Worm (Caenorhabditis elegans) whole organism, L1 larva: ENCODE data around the gene Y97E10C.1.
A peak's percentile ranks its signal among the peaks of the same experiment; 100 is the strongest.

Experiments
- C04F5.9 ChIP-seq: sonication (generic microtip); optimal IDR thresholded peaks from 2 replicates; lab custom pipeline; 2016; ENCODE audit warnings: missing genetic modification characterization, missing compliant biosample characterization
- C34B4.2 ChIP-seq: sonication (generic microtip); optimal IDR thresholded peaks from 2 replicates; lab custom pipeline; 2017; ENCODE audit warnings: mild to moderate bottlenecking, missing genetic modification characterization, missing compliant biosample characterization
- aha-1 ChIP-seq: fragments of 150-350 bp; optimal IDR thresholded peaks from 2 replicates; lab custom pipeline; 2014; ENCODE audit warnings: missing biosample characterization, missing genetic modification characterization
- aly-2 ChIP-seq: fragments of 150-350 bp; optimal IDR thresholded peaks from 2 replicates; lab custom pipeline; 2014; ENCODE audit warnings: missing biosample characterization, missing genetic modification characterization
- ama-1 ChIP-seq: fragments of 150-350 bp; optimal IDR thresholded peaks from 2 replicates; lab custom pipeline; 2014
- blmp-1 ChIP-seq: fragments of 150-350 bp; optimal IDR thresholded peaks from 2 replicates; lab custom pipeline; 2014; ENCODE audit warnings: missing biosample characterization, missing genetic modification characterization
- ceh-88 ChIP-seq: fragments of 200-800 bp; sonication (Bioruptor generic); IDR thresholded peaks from 2 replicates; pipeline ENCODE4 v1.3.6; 2022; ENCODE audit warnings: missing genetic modification characterization, missing compliant biosample characterization
- ceh-90 ChIP-seq: sonication (generic microtip); optimal IDR thresholded peaks from 2 replicates; lab custom pipeline; 2016; ENCODE audit warnings: missing genetic modification characterization, missing compliant biosample characterization
- dpl-1 ChIP-seq, 3 experiments: fragments of 150-350 bp in 2 of 3; sonication (generic microtip) in 1 of 3; optimal IDR thresholded peaks; 2 replicates each; lab custom pipeline; 2014 to 2017; ENCODE audit warnings: missing biosample characterization in 3 of 3, missing genetic modification characterization in 3 of 3, missing genetic modification reagents in 3 of 3
- dsc-1 ChIP-seq: sonication (generic microtip); optimal IDR thresholded peaks from 2 replicates; lab custom pipeline; 2016; ENCODE audit warnings: mild to moderate bottlenecking, missing genetic modification characterization, missing compliant biosample characterization
- efl-1 ChIP-seq, 4 experiments: fragments of 150-350 bp; optimal IDR thresholded peaks in 3 of 4; peaks in 1 of 4; 1 replicate in 1 of 4; 2 replicates in 3 of 4; lab custom pipeline; 2014; ENCODE audit warnings: missing biosample characterization in 2 of 4, missing genetic modification characterization in 2 of 4, missing genetic modification reagents in 2 of 4
- efl-3 ChIP-seq: fragments of 200-800 bp; sonication (Bioruptor generic); optimal IDR thresholded peaks from 2 replicates; lab custom pipeline; 2018; ENCODE audit warnings: mild to moderate bottlenecking, missing genetic modification characterization, missing compliant biosample characterization
- egl-27 ChIP-seq, 2 experiments: fragments of 150-350 bp in 1 of 2; sonication (generic microtip); optimal IDR thresholded peaks; 3 replicates each; lab custom pipeline; 2017 to 2018; ENCODE audit warnings: missing biosample characterization in 2 of 2, missing genetic modification characterization in 2 of 2, missing genetic modification reagents in 2 of 2
- elt-2 ChIP-seq: sonication (generic microtip); optimal IDR thresholded peaks from 2 replicates; lab custom pipeline; 2016; ENCODE audit warnings: missing genetic modification characterization, mild to moderate bottlenecking, inconsistent platforms, missing compliant biosample characterization, missing genetic modification reagents
- ets-5 ChIP-seq: fragments of 200-800 bp; sonication (Bioruptor generic); IDR thresholded peaks from 2 replicates; pipeline ENCODE4 v1.3.6; 2022; ENCODE audit warnings: missing genetic modification characterization, missing compliant biosample characterization
- fkh-10 ChIP-seq: sonication (generic microtip); optimal IDR thresholded peaks from 2 replicates; lab custom pipeline; 2017; ENCODE audit warnings: missing biosample characterization, missing genetic modification reagents, missing genetic modification characterization
- fkh-4 ChIP-seq: sonication (generic microtip); optimal IDR thresholded peaks from 2 replicates; lab custom pipeline; 2016; ENCODE audit warnings: missing compliant biosample characterization, missing genetic modification characterization, borderline replicate concordance
- fkh-8 ChIP-seq: sonication (generic microtip); optimal IDR thresholded peaks from 2 replicates; lab custom pipeline; 2016; ENCODE audit warnings: mild to moderate bottlenecking, missing genetic modification characterization, missing compliant biosample characterization
- fos-1 ChIP-seq: fragments of 150-350 bp; optimal IDR thresholded peaks from 2 replicates; lab custom pipeline; 2014; ENCODE audit warnings: missing biosample characterization, missing genetic modification characterization
- grh-1 ChIP-seq: fragments of 200-800 bp; sonication (Bioruptor generic); IDR thresholded peaks from 2 replicates; pipeline ENCODE4 v1.3.6; 2022; ENCODE audit warnings: missing genetic modification reagents, missing genetic modification characterization, missing compliant biosample characterization
- hlh-4 ChIP-seq: sonication (generic microtip); optimal IDR thresholded peaks from 2 replicates; lab custom pipeline; 2016; ENCODE audit warnings: mild to moderate bottlenecking, missing genetic modification characterization, missing compliant biosample characterization
- irx-1 ChIP-seq: sonication (generic microtip); optimal IDR thresholded peaks from 2 replicates; lab custom pipeline; 2016; ENCODE audit warnings: missing genetic modification characterization, missing compliant biosample characterization
- lin-14 ChIP-seq: fragments of 200-800 bp; sonication (Bioruptor generic); optimal IDR thresholded peaks from 2 replicates; lab custom pipeline; 2018; ENCODE audit warnings: mild to moderate bottlenecking, missing genetic modification characterization, moderate library complexity, missing compliant biosample characterization
- lin-35 ChIP-seq, 2 experiments: fragments of 150-350 bp; optimal IDR thresholded peaks; 2 replicates each; lab custom pipeline; 2014; ENCODE audit warnings: missing biosample characterization in 2 of 2, missing genetic modification characterization in 2 of 2, missing genetic modification reagents in 2 of 2
- lin-39 ChIP-seq: fragments of 150-350 bp; optimal IDR thresholded peaks from 2 replicates; lab custom pipeline; 2014; ENCODE audit warnings: missing biosample characterization, missing genetic modification reagents, missing genetic modification characterization
- lir-3 ChIP-seq: sonication (generic microtip); optimal IDR thresholded peaks from 2 replicates; lab custom pipeline; 2016; ENCODE audit warnings: mild to moderate bottlenecking, missing genetic modification characterization, moderate library complexity, missing compliant biosample characterization; ENCODE audit not compliant: poor library complexity
- lsy-2 ChIP-seq, 2 experiments: fragments of 150-350 bp; optimal IDR thresholded peaks; 2 replicates each; lab custom pipeline; 2014; ENCODE audit warnings: missing biosample characterization in 2 of 2, missing genetic modification characterization in 2 of 2
- mab-9 ChIP-seq: fragments of 200-800 bp; sonication (Bioruptor generic); IDR thresholded peaks from 2 replicates; pipeline ENCODE4 v1.3.6; 2022; ENCODE audit warnings: missing genetic modification reagents, missing genetic modification characterization, missing compliant biosample characterization
- mdl-1 ChIP-seq, 2 experiments: fragments of 150-350 bp; optimal IDR thresholded peaks; 2 replicates each; lab custom pipeline; 2014 to 2017; ENCODE audit warnings: missing biosample characterization in 2 of 2, missing genetic modification characterization in 2 of 2, inconsistent platforms in 1 of 2
- nhr-11 ChIP-seq: fragments of 150-350 bp; optimal IDR thresholded peaks from 2 replicates; lab custom pipeline; 2014; ENCODE audit warnings: missing biosample characterization, missing genetic modification characterization
- nhr-12 ChIP-seq: sonication (generic microtip); optimal IDR thresholded peaks from 2 replicates; lab custom pipeline; 2017; ENCODE audit warnings: missing biosample characterization, missing genetic modification characterization
- nhr-19 ChIP-seq: fragments of 200-800 bp; sonication (Bioruptor generic); conservative IDR thresholded peaks from 2 replicates; pipeline ENCODE4 v1.3.6; 2022; ENCODE audit warnings: missing genetic modification characterization, missing compliant biosample characterization
- nhr-28 ChIP-seq: fragments of 150-350 bp; optimal IDR thresholded peaks from 2 replicates; lab custom pipeline; 2014; ENCODE audit warnings: missing biosample characterization, missing genetic modification characterization
- nhr-71 ChIP-seq: sonication (generic microtip); optimal IDR thresholded peaks from 2 replicates; lab custom pipeline; 2016; ENCODE audit warnings: mild to moderate bottlenecking, missing genetic modification characterization, moderate library complexity, missing compliant biosample characterization
- nhr-77 ChIP-seq: fragments of 150-350 bp; optimal IDR thresholded peaks from 2 replicates; lab custom pipeline; 2014; ENCODE audit warnings: missing biosample characterization, missing genetic modification characterization
- pax-3 ChIP-seq: fragments of 200-800 bp; sonication (Bioruptor generic); optimal IDR thresholded peaks from 2 replicates; lab custom pipeline; 2018; ENCODE audit warnings: mild to moderate bottlenecking, missing genetic modification characterization, moderate library complexity, missing compliant biosample characterization
- pqm-1 ChIP-seq: sonication (generic microtip); optimal IDR thresholded peaks from 3 replicates; lab custom pipeline; 2017; ENCODE audit warnings: missing biosample characterization, missing genetic modification characterization
- snpc-4 ChIP-seq: fragments of 150-350 bp; optimal IDR thresholded peaks from 2 replicates; lab custom pipeline; 2014; ENCODE audit warnings: missing biosample characterization, missing genetic modification characterization
- snu-23 ChIP-seq: sonication (generic microtip); optimal IDR thresholded peaks from 2 replicates; lab custom pipeline; 2016; ENCODE audit warnings: missing genetic modification characterization, missing compliant biosample characterization
- tlp-1 ChIP-seq: fragments of 150-350 bp; optimal IDR thresholded peaks from 2 replicates; lab custom pipeline; 2014; ENCODE audit warnings: missing biosample characterization, missing genetic modification characterization
- unc-30 ChIP-seq: sonication (generic microtip); optimal IDR thresholded peaks from 2 replicates; lab custom pipeline; 2017; ENCODE audit warnings: missing biosample characterization, missing genetic modification characterization
- unc-62 ChIP-seq: fragments of 150-350 bp; optimal IDR thresholded peaks from 2 replicates; lab custom pipeline; 2014; ENCODE audit warnings: missing biosample characterization, missing genetic modification reagents, missing genetic modification characterization
- unc-86 ChIP-seq: sonication (generic microtip); optimal IDR thresholded peaks from 2 replicates; lab custom pipeline; 2016; ENCODE audit warnings: missing genetic modification characterization, missing compliant biosample characterization
- unc-98 ChIP-seq: fragments of 200-800 bp; sonication (Bioruptor generic); IDR thresholded peaks from 2 replicates; pipeline ENCODE4 v1.3.6; 2022; ENCODE audit warnings: missing genetic modification characterization, missing compliant biosample characterization
- zag-1 ChIP-seq: fragments of 150-350 bp; optimal IDR thresholded peaks from 2 replicates; lab custom pipeline; 2014; ENCODE audit warnings: missing biosample characterization, missing genetic modification characterization
- zip-4 ChIP-seq: fragments of 200-800 bp; sonication (Bioruptor generic); optimal IDR thresholded peaks from 2 replicates; lab custom pipeline; 2018; ENCODE audit warnings: mild to moderate bottlenecking, missing genetic modification characterization, moderate library complexity, missing compliant biosample characterization
- ztf-11 ChIP-seq, 2 experiments: sonication (generic microtip); optimal IDR thresholded peaks; 2 replicates each; lab custom pipeline; 2016 to 2017; ENCODE audit warnings: missing genetic modification characterization in 2 of 2, missing biosample characterization in 1 of 2, missing compliant biosample characterization in 1 of 2
- ztf-4 ChIP-seq: fragments of 150-350 bp; optimal IDR thresholded peaks from 2 replicates; lab custom pipeline; 2014; ENCODE audit warnings: missing biosample characterization, missing genetic modification characterization

Y97E10C.1 gene

ce11 chrV:7730488-7730887, 1.8 kb downstream of the Y97E10C.1 start (continued):
- TF ChIP-seq pax-3 (tag; lab: Kevin White, UChicago): no peak
- TF ChIP-seq aha-1 (tag; lab: Kevin White, UChicago): no peak
- TF ChIP-seq ama-1 (lab: Kevin White, UChicago): peak; percentile 62
- no peak for TF ChIP-seq mab-9
- TF ChIP-seq nhr-11 (tag; lab: Kevin White, UChicago): no peak
- peak; percentile 50 for TF ChIP-seq fos-1 (tag; lab: Kevin White, UChicago)

- TF ChIP-seq ama-1 (lab: Kevin White, UChicago) (peak; percentile 52), ceh-88 (GFP tag; lab: Robert Waterston, UW) (no peak)
Measured at ce11 chrV:7733240-7733765, 4.6 kb downstream of the Y97E10C.1 start.

- TF ChIP-seq fkh-10: peak; percentile 3
- peak; percentile 53 to 85 for TF ChIP-seq lsy-2 (tag; optimal IDR thresholded peaks at IDR 0.05; lab: Kevin White, UChicago)
- no peak for TF ChIP-seq C34B4.2 (tag; lab: Kevin White, UChicago)
- no peak for TF ChIP-seq mab-9
- TF ChIP-seq ceh-90 (tag; lab: Kevin White, UChicago): no peak
- no peak for TF ChIP-seq C04F5.9 (tag; lab: Kevin White, UChicago)
- no peak for TF ChIP-seq fkh-4 (tag; lab: Kevin White, UChicago)
- no peak for TF ChIP-seq nhr-77 (tag; lab: Kevin White, UChicago)
- TF ChIP-seq unc-62 (GFP tag; lab: Kevin White, UChicago): no peak
- peak; percentile 42 for TF ChIP-seq nhr-19 (GFP tag; lab: Robert Waterston, UW)
- TF ChIP-seq grh-1: no peak
- peak; percentile 52 for TF ChIP-seq fkh-8
- no peak for TF ChIP-seq efl-3 (GFP tag; lab: Kevin White, UChicago)
- TF ChIP-seq mdl-1 (tag; optimal IDR thresholded peaks at IDR 0.05; lab: Kevin White, UChicago): peak in 1 of 2 experiments; percentile 67
- no peak for TF ChIP-seq zag-1 (tag; lab: Kevin White, UChicago)
- no peak for TF ChIP-seq unc-98 (GFP tag; lab: Robert Waterston, UW)
- TF ChIP-seq snpc-4 (tag; lab: Kevin White, UChicago): peak; percentile 38
- TF ChIP-seq nhr-12: no peak
- TF ChIP-seq aly-2 (tag; lab: Kevin White, UChicago): peak; percentile 2
- TF ChIP-seq blmp-1 (tag; lab: Kevin White, UChicago): peak; percentile 60
- TF ChIP-seq ztf-4: no peak
- peak; percentile 58 for TF ChIP-seq fos-1 (tag; lab: Kevin White, UChicago)
- TF ChIP-seq egl-27 (tag; optimal IDR thresholded peaks at IDR 0.05; lab: Kevin White, UChicago): no peak
- TF ChIP-seq lin-35 (GFP tag; optimal IDR thresholded peaks at IDR 0.05; lab: Kevin White, UChicago): peak; percentile 96 to 98
- TF ChIP-seq irx-1 (tag; lab: Kevin White, UChicago): peak; percentile 26
- TF ChIP-seq nhr-28: no peak
- TF ChIP-seq zip-4 (GFP tag; lab: Kevin White, UChicago): peak; percentile 65
- TF ChIP-seq lin-14 (GFP tag; lab: Kevin White, UChicago): peak; percentile 70
- peak; percentile 18 for TF ChIP-seq lir-3 (tag; lab: Kevin White, UChicago)
- peak; percentile 78 for TF ChIP-seq nhr-71 (tag; lab: Kevin White, UChicago)
- peak; percentile 83 to 96 for TF ChIP-seq efl-1 (optimal IDR thresholded peaks at IDR 0.05; lab: Kevin White, UChicago)
- TF ChIP-seq efl-1 (GFP tag; optimal IDR thresholded peaks at IDR 0.05 in 1 of 2; lab: Kevin White, UChicago): peak; percentile 96 to 99
- peak; percentile 74 for TF ChIP-seq snu-23 (GFP tag; lab: Kevin White, UChicago)
- TF ChIP-seq ztf-11 (tag; optimal IDR thresholded peaks at IDR 0.05; lab: Kevin White, UChicago): no peak
- peak; percentile 44 for TF ChIP-seq dsc-1
- TF ChIP-seq ceh-88 (GFP tag; lab: Robert Waterston, UW): no peak
- no peak for TF ChIP-seq unc-30
- no peak for TF ChIP-seq tlp-1 (tag; lab: Kevin White, UChicago)
- peak; percentile 92 to 95 (median 93) for TF ChIP-seq dpl-1 (GFP tag; optimal IDR thresholded peaks at IDR 0.05; lab: Kevin White, UChicago)
- TF ChIP-seq unc-86: peak; percentile 58
- no peak for TF ChIP-seq pqm-1 (tag; lab: Kevin White, UChicago)
- TF ChIP-seq ets-5 (GFP tag; lab: Robert Waterston, UW): no peak
- no peak for TF ChIP-seq lin-39 (tag; lab: Kevin White, UChicago)
- TF ChIP-seq hlh-4: no peak
- TF ChIP-seq elt-2 (tag; lab: Kevin White, UChicago): no peak
Measured at ce11 chrV:7734909-7735308, 6.2 kb downstream of the Y97E10C.1 start, which contains the start of gene clic-1. Gene clic-1, minus strand, starts transcription at chrV:7734911.
